Worm (Caenorhabditis elegans): ENCODE results near the gene srv-10.

- TF ChIP-seq mep-1 (tag; optimal IDR thresholded peaks at IDR 0.05) (peak; percentile 8), ceh-8 (GFP tag; optimal IDR thresholded peaks at IDR 0.05) (no peak), mdl-1 (tag; optimal IDR thresholded peaks at IDR 0.05) (no peak), aly-2 (tag; optimal IDR thresholded peaks at IDR 0.05) (no peak), snpc-4 (tag; optimal IDR thresholded peaks at IDR 0.05) (no peak), vab-15 (tag; optimal IDR thresholded peaks at IDR 0.05) (no peak), lin-13 (GFP tag; optimal IDR thresholded peaks at IDR 0.05) (no peak), ces-1 (GFP tag; optimal IDR thresholded peaks at IDR 0.05) (no peak), fkh-10 (GFP tag; optimal IDR thresholded peaks at IDR 0.05) (no peak), C04F5.9 (tag; optimal IDR thresholded peaks at IDR 0.05) (no peak), nhr-237 (tag; optimal IDR thresholded peaks at IDR 0.05) (no peak), nhr-12 (tag; optimal IDR thresholded peaks at IDR 0.05) (no peak)
Observed at ce11 chrV:13389454-13389853, 34.3 kb upstream of the srv-10 start.

Measured in whole organism, L1 larva.